Fruit fly (Drosophila melanogaster): ENCODE data around the gene AsnRS.

Gene AsnRS

DNA sequence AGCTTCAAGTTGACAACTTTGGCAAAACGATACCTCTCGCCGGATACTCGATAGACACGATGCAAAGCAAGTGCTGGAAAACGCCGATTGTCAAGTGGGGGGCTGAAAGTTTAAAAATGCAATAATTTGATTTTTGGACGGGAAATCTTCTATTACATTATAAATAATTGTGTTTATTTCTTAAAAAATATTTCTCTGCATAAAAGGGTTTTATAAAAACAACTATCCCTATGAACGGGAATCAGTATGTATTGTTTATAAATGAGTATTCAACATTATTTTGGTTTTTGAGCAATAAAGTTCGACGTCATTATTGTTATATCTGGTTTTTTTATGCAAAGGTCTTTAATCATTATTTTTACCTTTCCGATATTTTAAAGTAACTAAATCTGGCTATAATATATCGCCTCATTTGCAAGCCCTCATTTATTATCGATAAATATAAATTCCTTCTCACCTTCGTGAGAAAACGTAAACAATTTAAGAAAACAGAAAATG is at the start of gene AsnRS, which contains the start of gene DCTN6-p27:
Gene AsnRS (minus strand): TSS at position 50 of the 498 bp plus-strand sequence.
Gene DCTN6-p27 (plus strand): TSS at position 419 of the 498 bp plus-strand sequence.
- peak; percentile 77 for TF ChIP-seq CG7101 (tag; optimal IDR thresholded peaks at IDR 0.05)
- no peak for TF ChIP-seq kay (GFP tag; ENCODE audit: borderline replicate concordance)
- TF ChIP-seq CG5204 (GFP tag; optimal IDR thresholded peaks at IDR 0.05) = no peak
- TF ChIP-seq bab1 (GFP tag; optimal IDR thresholded peaks at IDR 0.05) = peak; percentile 78
- peak; percentile 60 for TF ChIP-seq tj (GFP tag; optimal IDR thresholded peaks at IDR 0.05)
- peak; percentile 57 for TF ChIP-seq CG33017 (tag; optimal IDR thresholded peaks at IDR 0.05)
- peak; percentile 88 for TF ChIP-seq Mnt (GFP tag; optimal IDR thresholded peaks at IDR 0.05)
- TF ChIP-seq cnc (optimal IDR thresholded peaks at IDR 0.05) = no peak
- TF ChIP-seq Clk (GFP tag; optimal IDR thresholded peaks at IDR 0.05) = peak; percentile 40
- TF ChIP-seq toe (GFP tag; optimal IDR thresholded peaks at IDR 0.05) = peak; percentile 86
- peak; percentile 57 for TF ChIP-seq CG14711 (tag; optimal IDR thresholded peaks at IDR 0.05)
- TF ChIP-seq Crg-1 (GFP tag; optimal IDR thresholded peaks at IDR 0.05) = peak; percentile 69
- TF ChIP-seq Hr96 (GFP tag; optimal IDR thresholded peaks at IDR 0.05) = peak; percentile 41
- peak; percentile 75 for TF ChIP-seq CG11617 (GFP tag; optimal IDR thresholded peaks at IDR 0.05)
- TF ChIP-seq CG7045 (GFP tag; optimal IDR thresholded peaks at IDR 0.05) = peak; percentile 72
- TF ChIP-seq cic (GFP tag; optimal IDR thresholded peaks at IDR 0.05) = peak; percentile 23
- TF ChIP-seq CG1620 (GFP tag; optimal IDR thresholded peaks at IDR 0.05) = peak; percentile 91
- peak; percentile 68 for TF ChIP-seq pad (GFP tag; optimal IDR thresholded peaks at IDR 0.05)
- peak; percentile 45 for TF ChIP-seq CG12768 (GFP tag; optimal IDR thresholded peaks at IDR 0.05)
- peak; percentile 34 for TF ChIP-seq ovo (GFP tag; optimal IDR thresholded peaks at IDR 0.05)

- TF ChIP-seq CG14711 (tag; optimal IDR thresholded peaks at IDR 0.05) (no peak), cnc (optimal IDR thresholded peaks at IDR 0.05) (no peak), Clk (GFP tag; optimal IDR thresholded peaks at IDR 0.05) (no peak), bab1 (GFP tag; optimal IDR thresholded peaks at IDR 0.05) (peak; percentile 1), Crg-1 (GFP tag; optimal IDR thresholded peaks at IDR 0.05) (no peak), CG7045 (GFP tag; optimal IDR thresholded peaks at IDR 0.05) (no peak), tj (GFP tag; optimal IDR thresholded peaks at IDR 0.05) (no peak), kay (GFP tag; ENCODE audit: borderline replicate concordance) (no peak)
These were observed 49.6 kb upstream of the AsnRS start, which contains the start of gene CG17568 for dm6 chr2L:19181153-19181892. CG17568 (minus strand) TSS chr2L:19181702.

dm6 chr2L:19168095-19168697 is 36.4 kb upstream of the AsnRS start:
- TF ChIP-seq pad (GFP tag; optimal IDR thresholded peaks at IDR 0.05) = no peak
- no peak for TF ChIP-seq Hr96 (GFP tag; optimal IDR thresholded peaks at IDR 0.05)

dm6 chr2L:19167135-19167681 is 35.5 kb upstream of the AsnRS start:
- TF ChIP-seq CG11617 (GFP tag; optimal IDR thresholded peaks at IDR 0.05) (no peak), CG12768 (GFP tag; optimal IDR thresholded peaks at IDR 0.05) (no peak), ovo (GFP tag; optimal IDR thresholded peaks at IDR 0.05) (no peak), bab1 (GFP tag; optimal IDR thresholded peaks at IDR 0.05) (no peak), CG14711 (tag; optimal IDR thresholded peaks at IDR 0.05) (no peak)

- no peak for TF ChIP-seq Hr96 (GFP tag; optimal IDR thresholded peaks at IDR 0.05)
- no peak for TF ChIP-seq CG1620 (GFP tag; optimal IDR thresholded peaks at IDR 0.05)
- TF ChIP-seq ovo (GFP tag; optimal IDR thresholded peaks at IDR 0.05) = no peak
- TF ChIP-seq tj (GFP tag; optimal IDR thresholded peaks at IDR 0.05) = no peak
- TF ChIP-seq Mnt (GFP tag; optimal IDR thresholded peaks at IDR 0.05) = no peak
- peak; percentile 48 for TF ChIP-seq pad (GFP tag; optimal IDR thresholded peaks at IDR 0.05)
- TF ChIP-seq CG11617 (GFP tag; optimal IDR thresholded peaks at IDR 0.05) = no peak
- TF ChIP-seq Crg-1 (GFP tag; optimal IDR thresholded peaks at IDR 0.05) = no peak
- TF ChIP-seq bab1 (GFP tag; optimal IDR thresholded peaks at IDR 0.05) = peak; percentile 54
These were observed 34.2 kb upstream of the AsnRS start for dm6 chr2L:19165998-19166397.

DNA sequence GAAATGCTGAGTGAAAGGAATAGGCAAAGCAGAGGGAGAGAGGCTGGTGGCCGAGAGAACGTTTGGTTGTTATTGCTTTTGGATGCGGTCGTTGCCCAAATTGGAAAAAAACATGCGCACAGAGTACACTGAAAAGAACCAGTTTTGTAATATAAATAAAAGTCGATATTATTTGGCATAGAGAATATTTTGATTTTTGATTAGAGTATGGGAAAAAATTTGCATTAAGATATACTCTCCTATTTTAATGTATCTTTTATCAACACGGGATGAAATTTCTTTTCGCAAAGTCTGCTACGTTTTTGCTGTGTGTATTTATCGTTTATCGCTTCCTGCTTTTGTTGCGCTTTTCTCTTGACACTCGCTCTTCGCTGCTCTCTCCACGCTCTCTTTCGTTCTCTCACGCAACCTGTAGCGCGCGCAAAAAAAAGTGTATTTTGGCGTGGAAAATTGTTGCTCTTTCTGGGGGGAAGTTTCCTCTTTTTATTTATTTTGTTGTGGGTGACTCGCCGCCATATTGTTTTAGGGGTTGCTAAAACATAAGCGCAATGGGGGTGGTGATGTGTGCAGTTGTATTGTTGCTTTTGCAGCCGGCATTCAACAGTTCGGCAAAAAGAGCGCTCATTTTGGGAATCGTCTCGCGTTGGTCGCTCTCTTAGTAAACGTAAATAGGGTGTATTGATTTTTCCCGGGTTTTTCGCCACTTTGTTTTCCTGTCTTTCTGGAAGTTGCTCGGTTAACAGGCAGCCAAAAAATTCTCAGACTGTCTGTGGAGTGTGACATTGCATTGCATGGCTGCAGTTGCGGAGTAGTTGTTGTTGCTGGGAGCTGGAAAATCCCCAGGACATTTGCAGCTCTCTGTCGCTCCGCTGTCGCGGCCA is 33.4 kb upstream of the AsnRS start:
- TF ChIP-seq CG11617 (GFP tag; optimal IDR thresholded peaks at IDR 0.05) (peak; percentile 67), cic (GFP tag; optimal IDR thresholded peaks at IDR 0.05) (peak; percentile 37), ovo (GFP tag; optimal IDR thresholded peaks at IDR 0.05) (no peak), pad (GFP tag; optimal IDR thresholded peaks at IDR 0.05) (peak; percentile 52), CG7045 (GFP tag; optimal IDR thresholded peaks at IDR 0.05) (peak; percentile 90), CG12768 (GFP tag; optimal IDR thresholded peaks at IDR 0.05) (peak; percentile 92), CG1620 (GFP tag; optimal IDR thresholded peaks at IDR 0.05) (peak; percentile 30), Hr96 (GFP tag; optimal IDR thresholded peaks at IDR 0.05) (peak; percentile 84), tj (GFP tag; optimal IDR thresholded peaks at IDR 0.05) (peak; percentile 59), bab1 (GFP tag; optimal IDR thresholded peaks at IDR 0.05) (peak; percentile 85), toe (GFP tag; optimal IDR thresholded peaks at IDR 0.05) (peak; percentile 86), CG5204 (GFP tag; optimal IDR thresholded peaks at IDR 0.05) (peak; percentile 81), CG7101 (tag; optimal IDR thresholded peaks at IDR 0.05) (peak; percentile 85), Clk (GFP tag; optimal IDR thresholded peaks at IDR 0.05) (peak; percentile 86), CG14711 (tag; optimal IDR thresholded peaks at IDR 0.05) (peak; percentile 87), Mnt (GFP tag; optimal IDR thresholded peaks at IDR 0.05) (peak; percentile 37), cnc (optimal IDR thresholded peaks at IDR 0.05) (no peak), kay (GFP tag; ENCODE audit: borderline replicate concordance) (no peak), CG33017 (tag; optimal IDR thresholded peaks at IDR 0.05) (peak; percentile 91), Crg-1 (GFP tag; optimal IDR thresholded peaks at IDR 0.05) (peak; percentile 35)

Measured in whole organism, adult.